Fruit fly (Drosophila melanogaster): ENCODE data around the gene RpS19b.

RpS19b gene

dm6 chr3R:23919366-23919765 is 14.0 kb downstream of the RpS19b start (continued):
- no peak for TF ChIP-seq prd (optimal IDR thresholded peaks at IDR 0.05)
- no peak; the same call in 2 of the 3 replicates for TF ChIP-seq prd (GFP tag; IDR thresholded peaks at IDR 0.05)
- TF ChIP-seq seq (GFP tag; IDR thresholded peaks at IDR 0.05) = peak; percentile 66
- TF ChIP-seq CG1647 (GFP tag; optimal IDR thresholded peaks at IDR 0.05) = no peak
- TF ChIP-seq CG13624 (GFP tag; optimal IDR thresholded peaks at IDR 0.05) = no peak
- no peak for TF ChIP-seq kay (GFP tag; optimal IDR thresholded peaks at IDR 0.05)
- no peak for TF ChIP-seq CG10565 (GFP tag; optimal IDR thresholded peaks at IDR 0.05)
- TF ChIP-seq nom (GFP tag; optimal IDR thresholded peaks at IDR 0.05) = peak; percentile 38
- TF ChIP-seq unc-4 (GFP tag; IDR thresholded peaks at IDR 0.05; ENCODE audit: partially characterized antibody) = no peak
- TF ChIP-seq croc (GFP tag; conservative IDR thresholded peaks at IDR 0.05) = no peak
- TF ChIP-seq eve (GFP tag; optimal IDR thresholded peaks at IDR 0.05) = no peak
- no peak for TF ChIP-seq nmo (GFP tag; optimal IDR thresholded peaks at IDR 0.05)
- no peak for TF ChIP-seq Bgb (GFP tag; IDR thresholded peaks at IDR 0.05; ENCODE audit: partially characterized antibody)
- TF ChIP-seq vfl (GFP tag; optimal IDR thresholded peaks at IDR 0.05) = no peak
- no peak for TF ChIP-seq bbx (GFP tag; IDR thresholded peaks at IDR 0.05; ENCODE audit: partially characterized antibody)
- no peak for TF ChIP-seq gcm2 (GFP tag; optimal IDR thresholded peaks at IDR 0.05)
- no peak for TF ChIP-seq sc (optimal IDR thresholded peaks at IDR 0.05)
- no peak for TF ChIP-seq sc (GFP tag; optimal IDR thresholded peaks at IDR 0.05)
- TF ChIP-seq CG18599 (GFP tag; optimal IDR thresholded peaks at IDR 0.05) = peak; percentile 74
- peak; percentile 75 for TF ChIP-seq Hmr (GFP tag; optimal IDR thresholded peaks at IDR 0.05)
- no peak for TF ChIP-seq zfh1 (GFP tag; IDR thresholded peaks at IDR 0.05)
- no peak for TF ChIP-seq CG9876 (GFP tag; optimal IDR thresholded peaks at IDR 0.05)
- TF ChIP-seq CG5180 (GFP tag; optimal IDR thresholded peaks at IDR 0.05) = peak; percentile 72
- no peak for TF ChIP-seq Spps (tag; optimal IDR thresholded peaks at IDR 0.05)
- TF ChIP-seq CG8359 (GFP tag; optimal IDR thresholded peaks at IDR 0.05; ENCODE audit: borderline replicate concordance) = no peak
- TF ChIP-seq Atf3 (GFP tag; optimal IDR thresholded peaks at IDR 0.05) = no peak
- TF ChIP-seq CG2678 (tag; optimal IDR thresholded peaks at IDR 0.05) = peak; percentile 74
- no peak for TF ChIP-seq oc (tag; optimal IDR thresholded peaks at IDR 0.05)
- TF ChIP-seq Nf-YA (GFP tag; IDR thresholded peaks at IDR 0.05) = 0 out of 2 replicates have a peak, but pooled peaks have one; percentile 37
- no peak for TF ChIP-seq CG30020 (tag; optimal IDR thresholded peaks at IDR 0.05)
- no peak for TF ChIP-seq Dip3 (GFP tag; optimal IDR thresholded peaks at IDR 0.05)
- peak; percentile 80 for TF ChIP-seq wek (GFP tag; optimal IDR thresholded peaks at IDR 0.05)
- no peak for TF ChIP-seq crp (GFP tag; optimal IDR thresholded peaks at IDR 0.05)
- no peak for TF ChIP-seq dmrt11E (tag; optimal IDR thresholded peaks at IDR 0.05)
- no peak for TF ChIP-seq sens (GFP tag)
- TF ChIP-seq sug (tag; optimal IDR thresholded peaks at IDR 0.05) = peak; percentile 64
- no peak for TF ChIP-seq TFAM (GFP tag; optimal IDR thresholded peaks at IDR 0.05)
- no peak for TF ChIP-seq B-H2 (GFP tag; optimal IDR thresholded peaks at IDR 0.05)
- TF ChIP-seq trem (tag; optimal IDR thresholded peaks at IDR 0.05) = no peak
- no peak for TF ChIP-seq Dad (GFP tag; optimal IDR thresholded peaks at IDR 0.05)
- TF ChIP-seq dysf (GFP tag; IDR thresholded peaks at IDR 0.05) = peak; percentile 24; the same call in 1 of the 3 replicates
- TF ChIP-seq Med (GFP tag) = no peak
- TF ChIP-seq CG2202 (tag; optimal IDR thresholded peaks at IDR 0.05) = no peak
- TF ChIP-seq NfI (GFP tag; optimal IDR thresholded peaks at IDR 0.05) = peak; percentile 41
- TF ChIP-seq CG4282 (GFP tag; optimal IDR thresholded peaks at IDR 0.05) = no peak
- TF ChIP-seq Ada2b (GFP tag; IDR thresholded peaks at IDR 0.05) = no peak
- TF ChIP-seq Lim3 (GFP tag; IDR thresholded peaks at IDR 0.05) = no peak
- TF ChIP-seq h (optimal IDR thresholded peaks at IDR 0.05) = no peak
- TF ChIP-seq ap (GFP tag; IDR thresholded peaks at IDR 0.05) = no peak
- TF ChIP-seq CG6765 (GFP tag; optimal IDR thresholded peaks at IDR 0.05) = peak; percentile 75
- no peak for TF ChIP-seq Sry-δ (GFP tag; optimal IDR thresholded peaks at IDR 0.05)
- 0 out of 3 replicates have a peak, but pooled peaks have one; percentile 13 for TF ChIP-seq ase (GFP tag; IDR thresholded peaks at IDR 0.05)
